Fruit fly (Drosophila melanogaster): ENCODE data around the gene Jon65Aiv.
A peak's percentile ranks its signal among the peaks of the same experiment; 100 is the strongest.

The Jon65Aiv gene

DNA sequence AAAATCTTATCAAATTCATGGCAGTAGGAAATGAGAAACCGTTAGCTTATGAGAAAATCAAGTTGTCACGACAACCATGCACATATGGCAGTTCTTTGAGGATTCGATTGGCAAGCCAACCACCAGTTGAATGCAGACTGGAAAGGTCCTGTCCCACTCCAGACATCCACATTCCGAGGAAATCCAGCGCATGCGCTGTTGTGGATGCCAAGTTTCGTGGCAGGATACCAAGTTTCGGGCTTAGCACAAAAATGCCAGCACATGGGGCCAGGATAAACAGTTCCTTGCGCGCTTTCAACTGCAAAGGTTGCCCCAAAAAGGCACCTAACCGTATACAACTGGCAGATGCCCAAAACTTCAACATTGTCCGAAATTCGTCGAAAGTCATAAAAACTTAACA, 42.0 kb upstream of the Jon65Aiv start, which contains the start of gene PVRAP:
PVRAP (plus strand) TSS at position 273 of the 400 bp plus-strand sequence.
- TF ChIP-seq knrl (GFP tag; IDR thresholded peaks at IDR 0.05; ENCODE audit: partially characterized antibody), result no peak
- TF ChIP-seq CG18262 (tag; optimal IDR thresholded peaks at IDR 0.05), result no peak
- 0 out of 4 replicates have a peak, but pooled peaks have one; percentile 40 for TF ChIP-seq chinmo (GFP tag; IDR thresholded peaks at IDR 0.05; ENCODE audit: partially characterized antibody)
- TF ChIP-seq abd-A (tag; optimal IDR thresholded peaks at IDR 0.05), result peak; percentile 58
- TF ChIP-seq scrt (GFP tag; optimal IDR thresholded peaks at IDR 0.05), result peak; percentile 90
- TF ChIP-seq ewg (GFP tag; optimal IDR thresholded peaks at IDR 0.05), result peak; percentile 74
- 0 out of 2 replicates have a peak, but pooled peaks have one; percentile 6 for TF ChIP-seq amos (GFP tag; IDR thresholded peaks at IDR 0.05; ENCODE audit: partially characterized antibody)
- peak; percentile 3 for TF ChIP-seq Hmr (GFP tag; optimal IDR thresholded peaks at IDR 0.05)
- no peak for TF ChIP-seq nmo (GFP tag; optimal IDR thresholded peaks at IDR 0.05)
- TF ChIP-seq sd (tag; optimal IDR thresholded peaks at IDR 0.05), result peak; percentile 85
- TF ChIP-seq CG4404 (GFP tag; IDR thresholded peaks at IDR 0.05), result no peak
- TF ChIP-seq CG11504 (tag; optimal IDR thresholded peaks at IDR 0.05), result peak; percentile 38
- no peak for TF ChIP-seq Hr51 (GFP tag; optimal IDR thresholded peaks at IDR 0.05)
- 0 out of 2 replicates have a peak, but pooled peaks have one; percentile 20 for TF ChIP-seq CG6272 (GFP tag; IDR thresholded peaks at IDR 0.05)
- TF ChIP-seq gt (GFP tag; IDR thresholded peaks at IDR 0.05), result no peak
- peak; percentile 90 for TF ChIP-seq nerfin-1 (tag; optimal IDR thresholded peaks at IDR 0.05)
- TF ChIP-seq Med (GFP tag), result peak; percentile 14

DNA sequence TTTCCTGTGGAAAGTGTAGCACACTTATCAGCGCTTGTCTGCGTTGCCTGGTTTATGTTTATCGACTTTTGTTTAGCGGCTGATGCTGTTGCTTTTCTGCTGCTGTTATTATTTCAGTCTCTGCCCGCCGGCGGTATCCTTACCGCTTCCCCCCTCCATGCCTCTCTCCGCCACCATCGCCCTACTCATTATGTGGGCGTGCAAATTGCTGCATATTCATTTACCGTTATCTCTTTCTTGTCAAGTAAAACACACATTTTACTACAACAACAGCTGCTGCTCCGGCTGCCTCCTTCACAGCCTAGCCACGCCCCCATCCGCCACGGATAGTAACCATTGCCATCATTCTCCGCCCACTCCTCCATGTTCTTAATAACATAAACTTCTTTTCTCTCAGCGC, 39.1 kb upstream of the Jon65Aiv start:
- TF ChIP-seq CG4707 (GFP tag; optimal IDR thresholded peaks at IDR 0.05), result no peak
- no peak for TF ChIP-seq ems (GFP tag; optimal IDR thresholded peaks at IDR 0.05)
- peak; percentile 17 for TF ChIP-seq Ets97D (GFP tag; optimal IDR thresholded peaks at IDR 0.05)
- peak; percentile 53 for TF ChIP-seq abd-A (tag; optimal IDR thresholded peaks at IDR 0.05)
- TF ChIP-seq bbx (GFP tag; IDR thresholded peaks at IDR 0.05; ENCODE audit: partially characterized antibody), result no peak
- TF ChIP-seq Ets65A (GFP tag), result peak; percentile 70
- TF ChIP-seq dati (GFP tag; IDR thresholded peaks at IDR 0.05), result no peak

DNA sequence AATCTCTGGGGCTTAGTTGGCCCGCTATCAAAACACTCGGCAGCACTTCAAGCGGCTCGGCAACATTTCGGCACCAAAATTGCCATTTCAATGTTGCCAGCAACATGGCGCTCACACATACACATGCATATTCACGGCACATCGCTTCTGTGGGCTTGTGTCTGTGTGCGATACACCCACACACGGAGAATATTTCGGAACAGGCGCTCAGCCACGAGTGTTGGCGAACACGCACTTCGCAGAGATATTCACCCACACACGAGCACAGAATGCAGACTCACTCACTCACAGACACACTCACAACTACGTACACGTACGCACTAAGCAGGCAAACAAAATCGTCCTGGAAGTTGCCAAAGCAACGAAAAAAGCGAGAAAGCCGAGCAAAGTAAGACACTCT, 38.0 kb upstream of the Jon65Aiv start:
- TF ChIP-seq CG18599 (GFP tag; optimal IDR thresholded peaks at IDR 0.05) (peak; percentile 16), NC2β (GFP tag; optimal IDR thresholded peaks at IDR 0.05) (no peak), CG11504 (tag; optimal IDR thresholded peaks at IDR 0.05) (peak; percentile 98), abd-A (tag; optimal IDR thresholded peaks at IDR 0.05) (peak; percentile 69), Max (GFP tag; optimal IDR thresholded peaks at IDR 0.05) (no peak), CG31224 (GFP tag; IDR thresholded peaks at IDR 0.05) (peak; percentile 96), Dip3 (GFP tag; optimal IDR thresholded peaks at IDR 0.05) (no peak), CG5953 (GFP tag; IDR thresholded peaks at IDR 0.05) (0 out of 2 replicates have a peak, but pooled peaks have one; percentile 4), Deaf1 (tag; optimal IDR thresholded peaks at IDR 0.05) (peak; percentile 49), Xrp1 (GFP tag; IDR thresholded peaks at IDR 0.05) (no peak), crol (GFP tag; IDR thresholded peaks at IDR 0.05) (no peak), CG7786 (GFP tag; optimal IDR thresholded peaks at IDR 0.05) (no peak), cg (GFP tag; optimal IDR thresholded peaks at IDR 0.05) (peak; percentile 50), CG13894 (tag; optimal IDR thresholded peaks at IDR 0.05) (peak; percentile 10), odd (GFP tag; optimal IDR thresholded peaks at IDR 0.05) (no peak), pfk (GFP tag; optimal IDR thresholded peaks at IDR 0.05) (no peak)
